Worm (Caenorhabditis elegans) whole organism, early embryonic: Measurements from ENCODE around the gene bpnt-1.

ENCODE experiments used
- F13C5.2 ChIP-seq: sonication (generic microtip); optimal IDR thresholded peaks from 2 replicates; lab custom pipeline; 2017; ENCODE audit warnings: mild to moderate bottlenecking, missing genetic modification characterization, inconsistent platforms, missing compliant biosample characterization
- aly-1 ChIP-seq: sonication (generic microtip); optimal IDR thresholded peaks from 2 replicates; lab custom pipeline; 2016; ENCODE audit warnings: missing genetic modification characterization, missing compliant biosample characterization
- ama-1 ChIP-seq: fragments of 150-350 bp; optimal IDR thresholded peaks from 2 replicates; lab custom pipeline; 2014
- ets-7 ChIP-seq: sonication (generic microtip); optimal IDR thresholded peaks from 2 replicates; lab custom pipeline; 2016; ENCODE audit warnings: missing genotype, missing genetic modification characterization, missing compliant biosample characterization
- flt-1 ChIP-seq: fragments of 200-800 bp; sonication (Bioruptor generic); IDR thresholded peaks from 2 replicates; pipeline ENCODE4 v1.3.6; 2022; ENCODE audit warnings: missing genetic modification characterization, missing compliant biosample characterization
- hmg-4 ChIP-seq: fragments of 200-800 bp; sonication (Bioruptor generic); optimal IDR thresholded peaks from 2 replicates; lab custom pipeline; 2018; ENCODE audit warnings: mild to moderate bottlenecking, missing genetic modification characterization, missing compliant biosample characterization
- hnd-1 ChIP-seq: sonication (generic microtip); optimal IDR thresholded peaks from 2 replicates; lab custom pipeline; 2016; ENCODE audit warnings: missing genetic modification characterization, missing compliant biosample characterization
- sea-1 ChIP-seq: fragments of 200-800 bp; sonication (Bioruptor generic); conservative IDR thresholded peaks from 2 replicates; pipeline ENCODE4 v1.3.6; 2022; ENCODE audit warnings: missing genetic modification characterization, missing compliant biosample characterization
- tbx-11 ChIP-seq: fragments of 200-800 bp; sonication (Bioruptor generic); IDR thresholded peaks from 2 replicates; pipeline ENCODE4 v1.3.6; 2022; ENCODE audit warnings: missing genetic modification characterization, missing compliant biosample characterization
- tra-4 ChIP-seq: sonication (generic microtip); optimal IDR thresholded peaks from 2 replicates; lab custom pipeline; 2017; ENCODE audit warnings: missing genetic modification characterization, missing compliant biosample characterization

DNA sequence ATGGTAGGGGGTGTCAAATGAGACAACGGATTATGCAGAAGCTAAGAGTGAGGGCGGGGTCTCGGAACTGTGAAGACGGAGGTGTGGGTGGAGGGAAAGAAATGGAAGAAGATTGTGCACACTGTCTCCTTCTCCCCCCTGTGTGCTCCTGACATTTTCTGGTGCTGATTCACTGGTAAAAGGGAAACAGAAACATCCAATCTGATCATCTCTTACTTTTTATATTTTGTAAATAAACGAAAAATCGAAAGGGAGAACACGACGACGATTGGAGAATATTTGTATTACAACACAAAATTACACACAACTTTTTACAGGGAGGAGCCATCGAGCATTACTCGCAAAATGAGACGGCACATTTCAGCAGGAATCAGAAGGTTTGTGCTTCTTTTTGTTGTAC lies 36.8 kb upstream of the bpnt-1 start, which contains the start of gene fkh-6:
- no peak for TF ChIP-seq hnd-1 (tag; lab: Kevin White, UChicago)
- no peak for TF ChIP-seq ama-1
- no peak for TF ChIP-seq hmg-4 (GFP tag; lab: Kevin White, UChicago)
- no peak for TF ChIP-seq aly-1
- no peak for TF ChIP-seq F13C5.2 (tag; lab: Kevin White, UChicago)
- no peak for TF ChIP-seq flt-1 (GFP tag; lab: Robert Waterston, UW)
- TF ChIP-seq tbx-11: no peak
- no peak for TF ChIP-seq sea-1 (GFP tag; lab: Robert Waterston, UW)
- no peak for TF ChIP-seq tra-4 (tag; lab: Kevin White, UChicago)
- TF ChIP-seq ets-7: no peak
